Fruit fly (Drosophila melanogaster): ENCODE results near the gene Tctp.

DNA sequence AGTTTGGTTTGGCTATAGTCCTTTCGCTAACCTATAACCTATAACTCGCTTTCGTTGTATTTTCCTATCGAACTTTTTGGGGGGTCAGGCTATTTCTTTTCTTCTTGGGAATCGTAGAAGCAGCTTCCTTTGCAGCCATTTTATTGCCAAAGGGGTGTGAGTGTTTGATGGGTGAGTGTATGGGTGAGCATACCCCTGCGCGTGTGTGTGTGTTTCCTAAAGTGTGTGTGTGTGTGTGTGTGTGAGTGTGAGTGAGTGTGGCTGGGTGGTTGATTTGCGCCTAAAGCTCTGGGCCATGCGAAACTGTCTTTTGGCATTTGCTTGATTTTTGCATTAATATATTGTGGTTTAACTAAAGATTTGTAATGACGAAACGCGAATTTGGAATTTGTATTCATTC, 43.7 kb downstream of the Tctp start:
- TF ChIP-seq CG7368 (GFP tag; optimal IDR thresholded peaks at IDR 0.05) (no peak), fd85E (GFP tag; optimal IDR thresholded peaks at IDR 0.05) (no peak), OdsH (GFP tag; optimal IDR thresholded peaks at IDR 0.05) (no peak), acj6 (GFP tag; optimal IDR thresholded peaks at IDR 0.05) (no peak), CG8632 (GFP tag; optimal IDR thresholded peaks at IDR 0.05) (no peak), lz (GFP tag; optimal IDR thresholded peaks at IDR 0.05) (no peak), eg (GFP tag; IDR thresholded peaks at IDR 0.05) (no peak), esn (GFP tag; optimal IDR thresholded peaks at IDR 0.05) (no peak), Lpt (GFP tag; optimal IDR thresholded peaks at IDR 0.05) (no peak), Blimp-1 (GFP tag; optimal IDR thresholded peaks at IDR 0.05) (no peak), CG3919 (GFP tag; optimal IDR thresholded peaks at IDR 0.05) (no peak), CG6163 (GFP tag; IDR thresholded peaks at IDR 0.05) (no peak), Ets96B (tag; optimal IDR thresholded peaks at IDR 0.05) (no peak), CG10669 (GFP tag; optimal IDR thresholded peaks at IDR 0.05) (no peak)
